Worm (Caenorhabditis elegans): ENCODE measurements around the gene C16C10.1.
A peak's percentile ranks its signal among the peaks of the same experiment; 100 is the strongest.

C16C10.1 gene

ce11 chrIII:4221527-4221926, 40.3 kb upstream of the C16C10.1 start:
- TF ChIP-seq mdl-1 (tag; optimal IDR thresholded peaks at IDR 0.05) (peak in 1 of 2 experiments; percentile 16), mbf-1 (tag; optimal IDR thresholded peaks at IDR 0.05) (no peak)

- no peak for TF ChIP-seq mdl-1 (tag; optimal IDR thresholded peaks at IDR 0.05)
- TF ChIP-seq ceh-16 (tag; optimal IDR thresholded peaks at IDR 0.05) = no peak
- TF ChIP-seq gmeb-1 (tag; optimal IDR thresholded peaks at IDR 0.05) = no peak
- TF ChIP-seq Y55F3AM.14 (GFP tag; optimal IDR thresholded peaks at IDR 0.05) = no peak
- TF ChIP-seq zag-1 (tag; optimal IDR thresholded peaks at IDR 0.05) = no peak
- no peak for TF ChIP-seq unc-62 (GFP tag; optimal IDR thresholded peaks at IDR 0.05)
- no peak for TF ChIP-seq snpc-4 (tag; optimal IDR thresholded peaks at IDR 0.05)
- no peak for TF ChIP-seq mab-5 (tag; optimal IDR thresholded peaks at IDR 0.05)
- no peak for TF ChIP-seq ztf-4 (tag; optimal IDR thresholded peaks at IDR 0.05)
- TF ChIP-seq sma-9 (GFP tag; optimal IDR thresholded peaks at IDR 0.05) = no peak
- TF ChIP-seq sma-9 (tag; optimal IDR thresholded peaks at IDR 0.05) = no peak
- no peak for TF ChIP-seq nhr-77 (tag; optimal IDR thresholded peaks at IDR 0.05)
- no peak for TF ChIP-seq nhr-6 (tag; optimal IDR thresholded peaks at IDR 0.05)
- no peak for TF ChIP-seq R02D3.7 (tag; optimal IDR thresholded peaks at IDR 0.05)
- TF ChIP-seq ZK546.5 (tag; optimal IDR thresholded peaks at IDR 0.05) = no peak
- TF ChIP-seq C34F6.9 (tag; optimal IDR thresholded peaks at IDR 0.05) = peak; percentile 39
- peak in 1 of 2 experiments; percentile 27 for TF ChIP-seq lsy-2 (tag; optimal IDR thresholded peaks at IDR 0.05)
- TF ChIP-seq peb-1 (tag; optimal IDR thresholded peaks at IDR 0.05) = no peak
- peak; percentile 5 for TF ChIP-seq crh-2 (tag; optimal IDR thresholded peaks at IDR 0.05)
- no peak for TF ChIP-seq lin-11 (tag; optimal IDR thresholded peaks at IDR 0.05)
Observed at ce11 chrIII:4220864-4221263, 39.6 kb upstream of the C16C10.1 start.

- TF ChIP-seq nhr-11 (tag; optimal IDR thresholded peaks at IDR 0.05) = no peak
- no peak for TF ChIP-seq nhr-21 (tag; optimal IDR thresholded peaks at IDR 0.05)
- no peak for TF ChIP-seq C34F6.9 (tag; optimal IDR thresholded peaks at IDR 0.05)
- no peak for TF ChIP-seq unc-39 (tag; optimal IDR thresholded peaks at IDR 0.05)
- no peak for TF ChIP-seq ZK546.5 (tag; optimal IDR thresholded peaks at IDR 0.05)
- TF ChIP-seq crh-2 (tag; optimal IDR thresholded peaks at IDR 0.05) = no peak
- no peak for TF ChIP-seq F13H6.1 (tag; optimal IDR thresholded peaks at IDR 0.05)
- no peak for TF ChIP-seq ztf-11 (tag; optimal IDR thresholded peaks at IDR 0.05)
- TF ChIP-seq mbf-1 (tag; optimal IDR thresholded peaks at IDR 0.05) = no peak
- TF ChIP-seq fos-1 (tag; optimal IDR thresholded peaks at IDR 0.05) = no peak
- TF ChIP-seq gmeb-1 (tag; optimal IDR thresholded peaks at IDR 0.05) = no peak
- TF ChIP-seq unc-62 (GFP tag; optimal IDR thresholded peaks at IDR 0.05) = no peak
- TF ChIP-seq ama-1 (optimal IDR thresholded peaks at IDR 0.05) = no peak
- no peak for TF ChIP-seq sma-9 (GFP tag; optimal IDR thresholded peaks at IDR 0.05)
- no peak for TF ChIP-seq sma-9 (tag; optimal IDR thresholded peaks at IDR 0.05)
- TF ChIP-seq ceh-16 (tag; optimal IDR thresholded peaks at IDR 0.05) = no peak
- no peak for TF ChIP-seq nhr-10 (tag; optimal IDR thresholded peaks at IDR 0.05)
- no peak for TF ChIP-seq nhr-237 (tag; optimal IDR thresholded peaks at IDR 0.05)
- TF ChIP-seq ztf-4 (tag; optimal IDR thresholded peaks at IDR 0.05) = no peak
- no peak for TF ChIP-seq skn-1 (tag; optimal IDR thresholded peaks at IDR 0.05)
- TF ChIP-seq ztf-1 (GFP tag; conservative IDR thresholded peaks at IDR 0.05) = no peak
Observed at ce11 chrIII:4210661-4211060, 29.4 kb upstream of the C16C10.1 start.

- no peak for TF ChIP-seq zag-1 (tag; optimal IDR thresholded peaks at IDR 0.05)
- TF ChIP-seq sma-9 (GFP tag; optimal IDR thresholded peaks at IDR 0.05) = no peak
- TF ChIP-seq sma-9 (tag; optimal IDR thresholded peaks at IDR 0.05) = no peak
- no peak for TF ChIP-seq mab-5 (tag; optimal IDR thresholded peaks at IDR 0.05)
- no peak for TF ChIP-seq nhr-21 (tag; optimal IDR thresholded peaks at IDR 0.05)
Observed at ce11 chrIII:4209188-4209587, 27.9 kb upstream of the C16C10.1 start, which contains the start of gene phlp-2. phlp-2 (plus strand) TSS chrIII:4209488.

ce11 chrIII:4208210-4208609, 27.0 kb upstream of the C16C10.1 start:
- no peak for TF ChIP-seq ZK546.5 (tag; optimal IDR thresholded peaks at IDR 0.05)
- TF ChIP-seq nhr-129 (tag; optimal IDR thresholded peaks at IDR 0.05) = peak; percentile 8

- TF ChIP-seq ama-1 (optimal IDR thresholded peaks at IDR 0.05) = no peak
- peak in 1 of 2 experiments; percentile 15 for TF ChIP-seq lsy-2 (tag; optimal IDR thresholded peaks at IDR 0.05)
- no peak for TF ChIP-seq ztf-4 (tag; optimal IDR thresholded peaks at IDR 0.05)
- TF ChIP-seq nhr-12 (tag; optimal IDR thresholded peaks at IDR 0.05) = no peak
- TF ChIP-seq R02D3.7 (tag; optimal IDR thresholded peaks at IDR 0.05) = no peak
- peak; percentile 24 for TF ChIP-seq blmp-1 (tag; optimal IDR thresholded peaks at IDR 0.05; ENCODE audit: insufficient read depth)
- TF ChIP-seq unc-55 (GFP tag; optimal IDR thresholded peaks at IDR 0.05) = peak; percentile 37
Observed at ce11 chrIII:4205751-4206327, 24.6 kb upstream of the C16C10.1 start, which contains the start of gene R74.8. R74.8 (plus strand) TSS chrIII:4206277.
